Worm (Caenorhabditis elegans) whole organism, L4 larva: Measurements from ENCODE around the gene exos-8.
A peak's percentile ranks its signal among the peaks of the same experiment; 100 is the strongest.

Source experiments
- F10B5.3 ChIP-seq: sonication (generic microtip); optimal IDR thresholded peaks from 2 replicates; lab custom pipeline; 2016; ENCODE audit warnings: mild to moderate bottlenecking, missing genetic modification characterization, missing compliant biosample characterization
- F26F4.8 ChIP-seq: fragments of 200-800 bp; sonication (Bioruptor generic); conservative IDR thresholded peaks from 2 replicates; pipeline ENCODE4 v1.3.6; 2022; ENCODE audit warnings: missing genetic modification characterization, missing compliant biosample characterization
- F49E8.2 ChIP-seq: sonication (generic microtip); optimal IDR thresholded peaks from 2 replicates; lab custom pipeline; 2016; ENCODE audit warnings: missing compliant biosample characterization, mild to moderate bottlenecking, missing genetic modification characterization, borderline replicate concordance
- ZK546.5 ChIP-seq, 2 experiments: sonication (generic microtip); optimal IDR thresholded peaks; 2 replicates each; lab custom pipeline; 2017; ENCODE audit warnings: missing biosample characterization in 2 of 2, missing genetic modification characterization in 2 of 2
- ama-1 ChIP-seq: fragments of 150-350 bp; optimal IDR thresholded peaks from 2 replicates; lab custom pipeline; 2014; ENCODE audit warnings: inconsistent platforms, mixed read lengths
- arid-1 ChIP-seq: fragments of 200-800 bp; sonication (Bioruptor generic); conservative IDR thresholded peaks from 2 replicates; pipeline ENCODE4 v1.3.6; 2022; ENCODE audit warnings: missing genetic modification reagents, missing genetic modification characterization, missing compliant biosample characterization
- ceh-20 ChIP-seq: fragments of 200-800 bp; sonication (Bioruptor generic); IDR thresholded peaks from 2 replicates; pipeline ENCODE4 v1.3.6; 2022; ENCODE audit warnings: missing genetic modification reagents, missing genetic modification characterization, missing compliant biosample characterization
- ceh-28 ChIP-seq: fragments of 150-350 bp; optimal IDR thresholded peaks from 2 replicates; lab custom pipeline; 2014; ENCODE audit warnings: missing biosample characterization, missing genetic modification reagents, missing genetic modification characterization
- ceh-32 ChIP-seq: sonication (generic microtip); optimal IDR thresholded peaks from 2 replicates; lab custom pipeline; 2016; ENCODE audit warnings: mild to moderate bottlenecking, missing genetic modification characterization, missing compliant biosample characterization; ENCODE audit not compliant: poor library complexity
- ceh-44 ChIP-seq: fragments of 200-800 bp; sonication (Bioruptor generic); IDR thresholded peaks from 2 replicates; pipeline ENCODE4 v1.3.6; 2022; ENCODE audit warnings: missing genetic modification reagents, missing genetic modification characterization, missing compliant biosample characterization
- daf-12 ChIP-seq: fragments of 150-350 bp; optimal IDR thresholded peaks from 2 replicates; lab custom pipeline; 2014; ENCODE audit warnings: missing biosample characterization, missing genetic modification reagents, missing genetic modification characterization
- dmd-9 ChIP-seq: fragments of 200-800 bp; sonication (Bioruptor generic); IDR thresholded peaks from 2 replicates; pipeline ENCODE4 v1.3.6; 2022; ENCODE audit warnings: missing genetic modification reagents, missing genetic modification characterization, missing compliant biosample characterization
- egl-43 ChIP-seq: fragments of 200-800 bp; sonication (Bioruptor generic); IDR thresholded peaks from 2 replicates; pipeline ENCODE4 v1.3.6; 2022; ENCODE audit warnings: missing genetic modification reagents, missing genetic modification characterization, missing compliant biosample characterization
- fkh-10 ChIP-seq: fragments of 150-350 bp; optimal IDR thresholded peaks from 2 replicates; lab custom pipeline; 2014; ENCODE audit warnings: missing biosample characterization, missing genetic modification reagents, missing genetic modification characterization
- hlh-30 ChIP-seq: sonication (generic microtip); optimal IDR thresholded peaks from 2 replicates; lab custom pipeline; 2017; ENCODE audit warnings: antibody characterized with exemption, mild to moderate bottlenecking, missing genetic modification characterization, missing compliant biosample characterization; ENCODE audit not compliant: insufficient read depth
- hmg-1.1 ChIP-seq: fragments of 200-800 bp; sonication (Bioruptor generic); IDR thresholded peaks from 2 replicates; pipeline ENCODE4 v1.3.6; 2022; ENCODE audit warnings: missing genetic modification reagents, missing genetic modification characterization, missing compliant biosample characterization
- lin-1 ChIP-seq: fragments of 200-800 bp; sonication (Bioruptor generic); IDR thresholded peaks from 2 replicates; pipeline ENCODE4 v1.3.6; 2022; ENCODE audit warnings: missing genetic modification reagents, missing genetic modification characterization, missing compliant biosample characterization
- lin-13 ChIP-seq: fragments of 150-350 bp; optimal IDR thresholded peaks from 2 replicates; lab custom pipeline; 2014; ENCODE audit warnings: missing biosample characterization, missing genetic modification reagents, missing genetic modification characterization
- lin-29 ChIP-seq: fragments of 200-800 bp; sonication (Bioruptor generic); IDR thresholded peaks from 2 replicates; pipeline ENCODE4 v1.3.6; 2022; ENCODE audit warnings: missing genetic modification reagents, missing genetic modification characterization, missing compliant biosample characterization
- lin-38 ChIP-seq: fragments of 200-800 bp; sonication (Bioruptor generic); IDR thresholded peaks from 2 replicates; pipeline ENCODE4 v1.3.6; 2022; ENCODE audit warnings: missing genetic modification reagents, missing genetic modification characterization, missing compliant biosample characterization
- lin-39 ChIP-seq: fragments of 150-350 bp; optimal IDR thresholded peaks from 2 replicates; lab custom pipeline; 2014; ENCODE audit warnings: missing biosample characterization, missing genetic modification reagents, missing genetic modification characterization
- madf-5 ChIP-seq, 2 experiments: fragments of 200-800 bp; sonication (Bioruptor generic); IDR thresholded peaks; 2 replicates each; pipeline ENCODE4 v1.3.6; 2022; ENCODE audit warnings: missing compliant biosample characterization in 2 of 2, missing genetic modification characterization in 2 of 2
- mdt-29 ChIP-seq: fragments of 200-800 bp; sonication (Bioruptor generic); IDR thresholded peaks from 2 replicates; pipeline ENCODE4 v1.3.6; 2022; ENCODE audit warnings: missing genetic modification reagents, missing genetic modification characterization, missing compliant biosample characterization
- mxl-3 ChIP-seq: fragments of 200-800 bp; sonication (Bioruptor generic); optimal IDR thresholded peaks from 2 replicates; lab custom pipeline; 2018; ENCODE audit warnings: mild to moderate bottlenecking, missing genetic modification characterization, missing compliant biosample characterization
- nhr-11 ChIP-seq: fragments of 150-350 bp; optimal IDR thresholded peaks from 2 replicates; lab custom pipeline; 2014; ENCODE audit warnings: missing biosample characterization, missing genetic modification characterization
- nhr-111 ChIP-seq: fragments of 200-800 bp; sonication (Bioruptor generic); optimal IDR thresholded peaks from 2 replicates; lab custom pipeline; 2018; ENCODE audit warnings: mild to moderate bottlenecking, missing genetic modification characterization, missing compliant biosample characterization
- nhr-41 ChIP-seq: fragments of 200-800 bp; sonication (Bioruptor generic); IDR thresholded peaks from 2 replicates; pipeline ENCODE4 v1.3.6; 2022; ENCODE audit warnings: missing genetic modification reagents, missing genetic modification characterization, missing compliant biosample characterization
- nhr-48 ChIP-seq: sonication (generic microtip); optimal IDR thresholded peaks from 2 replicates; lab custom pipeline; 2016; ENCODE audit warnings: mild to moderate bottlenecking, missing genetic modification characterization, missing compliant biosample characterization
- nhr-6 ChIP-seq: fragments of 150-350 bp; optimal IDR thresholded peaks from 2 replicates; lab custom pipeline; 2014; ENCODE audit warnings: missing biosample characterization, missing genetic modification characterization
- php-3 ChIP-seq: fragments of 200-800 bp; sonication (Bioruptor generic); IDR thresholded peaks from 2 replicates; pipeline ENCODE4 v1.3.6; 2022; ENCODE audit warnings: missing genetic modification reagents, missing genetic modification characterization, missing compliant biosample characterization
- saeg-2 ChIP-seq: fragments of 200-800 bp; sonication (Bioruptor generic); IDR thresholded peaks from 2 replicates; pipeline ENCODE4 v1.3.6; 2022; ENCODE audit warnings: missing genetic modification reagents, missing genetic modification characterization, missing compliant biosample characterization
- sdz-12 ChIP-seq: fragments of 200-800 bp; sonication (Bioruptor generic); optimal IDR thresholded peaks from 2 replicates; lab custom pipeline; 2018; ENCODE audit warnings: mild to moderate bottlenecking, missing genetic modification characterization, missing compliant biosample characterization
- snpc-1.2 ChIP-seq: fragments of 200-800 bp; sonication (Bioruptor generic); IDR thresholded peaks from 2 replicates; pipeline ENCODE4 v1.3.6; 2022; ENCODE audit warnings: missing genetic modification reagents, missing genetic modification characterization, missing compliant biosample characterization
- spr-3 ChIP-seq: fragments of 200-800 bp; sonication (Bioruptor generic); optimal IDR thresholded peaks from 2 replicates; lab custom pipeline; 2018; ENCODE audit warnings: mild to moderate bottlenecking, missing genetic modification characterization, missing compliant biosample characterization
- tra-1 ChIP-seq: fragments of 200-800 bp; sonication (Bioruptor generic); IDR thresholded peaks from 2 replicates; pipeline ENCODE4 v1.3.6; 2022; ENCODE audit warnings: missing genetic modification reagents, missing genetic modification characterization, missing compliant biosample characterization
- unc-130 ChIP-seq: sonication (generic microtip); optimal IDR thresholded peaks from 2 replicates; lab custom pipeline; 2016; ENCODE audit warnings: missing genetic modification reagents, missing genetic modification characterization, missing compliant biosample characterization
- vab-7 ChIP-seq: fragments of 200-800 bp; sonication (Bioruptor generic); IDR thresholded peaks from 2 replicates; pipeline ENCODE4 v1.3.6; 2022; ENCODE audit warnings: missing genetic modification reagents, missing genetic modification characterization, missing compliant biosample characterization
- zag-1 ChIP-seq: fragments of 150-350 bp; optimal IDR thresholded peaks from 2 replicates; lab custom pipeline; 2014; ENCODE audit warnings: missing biosample characterization, missing genetic modification characterization
- zfp-2 ChIP-seq: sonication (generic microtip); optimal IDR thresholded peaks from 2 replicates; lab custom pipeline; 2016; ENCODE audit warnings: mild to moderate bottlenecking, missing genetic modification characterization, missing compliant biosample characterization
- zip-11 ChIP-seq: fragments of 200-800 bp; sonication (Bioruptor generic); IDR thresholded peaks from 2 replicates; pipeline ENCODE4 v1.3.6; 2022; ENCODE audit warnings: missing genetic modification characterization, missing compliant biosample characterization
- ztf-7 ChIP-seq: fragments of 150-350 bp; optimal IDR thresholded peaks from 2 replicates; lab custom pipeline; 2014; ENCODE audit warnings: missing biosample characterization, missing genetic modification characterization

exos-8 gene

DNA sequence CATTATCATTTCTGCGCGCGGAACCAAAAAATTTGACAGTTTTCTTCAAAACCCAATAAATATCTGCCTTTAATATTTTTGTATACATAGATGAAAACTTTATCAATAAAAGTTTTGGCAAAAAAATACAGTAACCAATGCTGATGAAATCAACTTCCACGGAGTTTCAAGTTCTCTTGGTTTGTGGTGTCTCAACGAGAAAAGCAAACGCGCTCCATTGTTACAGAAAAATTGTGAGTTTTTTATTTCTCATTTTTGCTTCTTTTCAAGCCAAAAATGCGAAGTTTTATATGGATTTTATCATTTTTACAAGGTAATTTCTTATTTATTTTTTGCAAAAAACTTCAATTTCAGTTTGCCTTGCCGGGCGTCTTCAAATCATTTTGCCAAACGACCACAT, 6.8 kb upstream of the exos-8 start, which contains the start of gene T14B4.3 (continued):
- no peak for TF ChIP-seq lin-1 (GFP tag; lab: Robert Waterston, UW)
- no peak for TF ChIP-seq zfp-2
- TF ChIP-seq nhr-111 (GFP tag; lab: Kevin White, UChicago), result no peak
- TF ChIP-seq F10B5.3, result no peak
- TF ChIP-seq nhr-48 (tag; lab: Kevin White, UChicago), result no peak
- TF ChIP-seq F26F4.8, result no peak
- peak; percentile 45 for TF ChIP-seq nhr-11 (tag; lab: Kevin White, UChicago)
- no peak for TF ChIP-seq ama-1 (lab: Kevin White, UChicago)
- no peak for TF ChIP-seq dmd-9 (GFP tag; lab: Robert Waterston, UW)
- no peak for TF ChIP-seq fkh-10 (GFP tag; lab: Kevin White, UChicago)
- no peak for TF ChIP-seq lin-39 (tag; lab: Kevin White, UChicago)
- 0 out of 2 replicates have a peak, but pooled peaks have one; percentile 27 for TF ChIP-seq ceh-44
- no peak for TF ChIP-seq php-3 (GFP tag; lab: Robert Waterston, UW)
- TF ChIP-seq nhr-41, result no peak
- no peak for TF ChIP-seq saeg-2 (GFP tag; lab: Robert Waterston, UW)
- TF ChIP-seq daf-12 (tag; lab: Kevin White, UChicago), result no peak
- TF ChIP-seq F49E8.2 (tag; lab: Kevin White, UChicago), result no peak
- TF ChIP-seq zip-11 (GFP tag; lab: Robert Waterston, UW), result no peak
- no peak for TF ChIP-seq mdt-29 (GFP tag; lab: Robert Waterston, UW)
- no peak for TF ChIP-seq tra-1
- no peak for TF ChIP-seq ztf-7 (tag; lab: Kevin White, UChicago)
- TF ChIP-seq nhr-6 (tag; lab: Kevin White, UChicago), result peak; percentile 75
- peak; percentile 26; the same call in 1 of the 2 replicates for TF ChIP-seq hmg-1.1 (GFP tag; lab: Robert Waterston, UW)
- no peak for TF ChIP-seq madf-5 (GFP tag; IDR thresholded peaks at IDR 0.05; lab: Robert Waterston, UW)
- no peak; the same call in 1 of the 2 replicates for TF ChIP-seq vab-7 (GFP tag; lab: Robert Waterston, UW)
- TF ChIP-seq mxl-3 (GFP tag; lab: Kevin White, UChicago), result no peak
- TF ChIP-seq snpc-1.2, result no peak
- TF ChIP-seq hlh-30 (tag; lab: Kevin White, UChicago), result peak; percentile 30
- no peak for TF ChIP-seq sdz-12 (GFP tag; lab: Kevin White, UChicago)
- TF ChIP-seq ceh-32, result no peak
- no peak for TF ChIP-seq egl-43 (GFP tag; lab: Robert Waterston, UW)
- no peak for TF ChIP-seq ZK546.5 (tag; optimal IDR thresholded peaks at IDR 0.05; lab: Kevin White, UChicago)
- TF ChIP-seq ceh-20, result no peak
- TF ChIP-seq spr-3 (GFP tag; lab: Kevin White, UChicago), result no peak
- no peak for TF ChIP-seq ceh-28
- no peak for TF ChIP-seq zag-1 (tag; lab: Kevin White, UChicago)
- TF ChIP-seq lin-38 (GFP tag; lab: Robert Waterston, UW), result peak; percentile 97

- TF ChIP-seq F26F4.8, result no peak
- TF ChIP-seq lin-29 (GFP tag; lab: Robert Waterston, UW), result no peak
- TF ChIP-seq unc-130 (GFP tag; lab: Kevin White, UChicago), result no peak
- no peak for TF ChIP-seq lin-13 (GFP tag; lab: Kevin White, UChicago)
- TF ChIP-seq arid-1 (GFP tag; lab: Robert Waterston, UW), result no peak
- peak; percentile 53 for TF ChIP-seq lin-38 (GFP tag; lab: Robert Waterston, UW)
- no peak for TF ChIP-seq F10B5.3
Observed at ce11 chrII:6736066-6736465, 5.4 kb upstream of the exos-8 start, which contains the start of gene mrps-18.C. Gene mrps-18.C (plus strand): TSS chrII:6736203.
